Worm (Caenorhabditis elegans) whole organism, L4/young adult: ENCODE results near the gene mrpl-18.
A peak's percentile ranks its signal among the peaks of the same experiment; 100 is the strongest.

Source experiments
- W03F9.2 ChIP-seq: fragments of 150-350 bp; optimal IDR thresholded peaks from 2 replicates; lab custom pipeline; 2014; ENCODE audit warnings: missing biosample characterization, missing genetic modification characterization
- dao-5 ChIP-seq: sonication (generic microtip); optimal IDR thresholded peaks from 2 replicates; lab custom pipeline; 2016; ENCODE audit warnings: missing genotype, missing genetic modification characterization, moderate library complexity, missing compliant biosample characterization
- him-1 ChIP-seq: sonication (generic microtip); optimal IDR thresholded peaks from 2 replicates; lab custom pipeline; 2016; ENCODE audit warnings: missing genotype, missing genetic modification reagents, missing genetic modification characterization, missing compliant biosample characterization

- TF ChIP-seq W03F9.2 (tag; lab: Kevin White, UChicago) (peak; percentile 14), dao-5 (tag; lab: Kevin White, UChicago) (no peak), him-1 (tag; lab: Kevin White, UChicago) (no peak)
Measured at ce11 chrIII:8124323-8124722, 20.5 kb upstream of the mrpl-18 start.
